Fruit fly (Drosophila melanogaster) whole organism, embryonic: Measurements from ENCODE around the gene toe.

Experiments used
- Awh ChIP-seq: fragments of 200-800 bp; sonication (Bioruptor generic); IDR thresholded peaks from 2 replicates; pipeline ENCODE4, ENCODE4 v1.3.6; 2022; ENCODE audit warnings: missing biosample characterization, missing genetic modification characterization
- Bteb2 ChIP-seq: fragments of 200-800 bp; sonication (Bioruptor generic); optimal IDR thresholded peaks from 2 replicates; lab custom pipeline; 2016; ENCODE audit warnings: missing biosample characterization, missing genetic modification characterization
- CG10209 ChIP-seq: fragments of 200-800 bp; sonication (Bioruptor generic); optimal IDR thresholded peaks from 3 replicates; lab custom pipeline; 2017; ENCODE audit warnings: missing biosample characterization, mild to moderate bottlenecking, missing genetic modification characterization, missing genetic modification reagents
- CG1024 ChIP-seq: fragments of 200-800 bp; sonication (Bioruptor generic); IDR thresholded peaks from 2 replicates; pipeline ENCODE4 v1.3.6; 2022; ENCODE audit warnings: missing biosample characterization, missing genetic modification characterization
- CG10431 ChIP-seq: fragments of 200-800 bp; sonication (Bioruptor generic); optimal IDR thresholded peaks from 3 replicates; lab custom pipeline; 2018; ENCODE audit warnings: missing biosample characterization, mild to moderate bottlenecking, missing genetic modification characterization
- CG14050 ChIP-seq: fragments of 200-800 bp; sonication (Bioruptor generic); IDR thresholded peaks from 3 replicates; pipeline ENCODE4 v1.3.6; 2022; ENCODE audit warnings: missing biosample characterization, missing genetic modification characterization
- CG15479 ChIP-seq: fragments of 200-800 bp; sonication (Bioruptor generic); optimal IDR thresholded peaks from 3 replicates; lab custom pipeline; 2019; ENCODE audit warnings: missing biosample characterization, mild to moderate bottlenecking, missing genetic modification characterization, moderate library complexity
- CG16863 ChIP-seq: fragments of 200-800 bp; sonication (Bioruptor generic); optimal IDR thresholded peaks from 3 replicates; lab custom pipeline; 2016; ENCODE audit warnings: missing biosample characterization, missing genetic modification characterization
- CG17385 ChIP-seq: fragments of 200-800 bp; sonication (Bioruptor generic); optimal IDR thresholded peaks from 3 replicates; lab custom pipeline; 2018; ENCODE audit warnings: missing biosample characterization, mild to moderate bottlenecking, missing genetic modification characterization
- CG17802 ChIP-seq: fragments of 200-800 bp; sonication (Bioruptor generic); optimal IDR thresholded peaks from 2 replicates; lab custom pipeline; 2018; ENCODE audit warnings: missing biosample characterization, mild to moderate bottlenecking, missing genetic modification characterization, moderate library complexity
- CG18764 ChIP-seq: fragments of 200-800 bp; sonication (Bioruptor generic); optimal IDR thresholded peaks from 3 replicates; lab custom pipeline; 2016; ENCODE audit warnings: missing biosample characterization, missing genetic modification characterization
- CG4820 ChIP-seq: fragments of 200-800 bp; sonication (Bioruptor generic); optimal IDR thresholded peaks from 3 replicates; lab custom pipeline; 2016; ENCODE audit warnings: missing biosample characterization, missing genetic modification characterization
- Dad ChIP-seq: fragments of 200-800 bp; sonication (Bioruptor generic); optimal IDR thresholded peaks from 3 replicates; lab custom pipeline; 2016; ENCODE audit warnings: missing biosample characterization, missing genetic modification characterization
- Dfd ChIP-seq, 2 experiments: fragments of >200 bp; optimal IDR thresholded peaks; 2 replicates each; lab custom pipeline; 2017; ENCODE audit warnings: missing biosample characterization in 2 of 2, missing genetic modification characterization in 2 of 2
- Dref ChIP-seq: fragments of 200-800 bp; sonication (Bioruptor generic); IDR thresholded peaks from 2 replicates; pipeline ENCODE4 v1.3.6; 2022; ENCODE audit warnings: missing biosample characterization, missing genetic modification characterization
- Ets97D ChIP-seq: fragments of 200-800 bp; sonication (Bioruptor generic); optimal IDR thresholded peaks from 3 replicates; lab custom pipeline; 2016; ENCODE audit warnings: missing biosample characterization, missing genetic modification characterization
- Gsc ChIP-seq: fragments of 200-800 bp; sonication (Bioruptor generic); IDR thresholded peaks from 2 replicates; pipeline ENCODE4 v1.3.6; 2022; ENCODE audit warnings: missing biosample characterization, missing genetic modification characterization
- Hr51 ChIP-seq, 2 experiments: fragments of 200-800 bp; sonication (Bioruptor generic); optimal IDR thresholded peaks; 2 replicates in 1 of 2; 3 replicates in 1 of 2; lab custom pipeline; 2016 to 2018; ENCODE audit warnings: missing biosample characterization in 2 of 2, missing genetic modification characterization in 2 of 2, mild to moderate bottlenecking in 1 of 2, moderate library complexity in 1 of 2
- Nf-YA ChIP-seq: fragments of 200-800 bp; sonication (Bioruptor generic); IDR thresholded peaks from 2 replicates; pipeline ENCODE4 v1.3.6; 2022; ENCODE audit warnings: missing biosample characterization, missing genetic modification characterization
- Oaz ChIP-seq: fragments of 200-800 bp; sonication (Bioruptor generic); IDR thresholded peaks from 2 replicates; pipeline ENCODE4 v1.3.6; 2022; ENCODE audit warnings: missing biosample characterization, missing genetic modification characterization
- Oli ChIP-seq: fragments of 200-800 bp; sonication (Bioruptor generic); optimal IDR thresholded peaks from 2 replicates; lab custom pipeline; 2018; ENCODE audit warnings: missing biosample characterization, mild to moderate bottlenecking, missing genetic modification characterization, moderate library complexity
- PHDP ChIP-seq: fragments of 200-800 bp; sonication (Bioruptor generic); optimal IDR thresholded peaks from 3 replicates; lab custom pipeline; 2018; ENCODE audit warnings: missing biosample characterization, mild to moderate bottlenecking, missing genetic modification characterization, moderate library complexity
- Ptx1 ChIP-seq: fragments of 200-800 bp; sonication (Bioruptor generic); IDR thresholded peaks from 2 replicates; pipeline ENCODE4 v1.3.6; 2022; ENCODE audit warnings: missing biosample characterization, missing genetic modification characterization
- Ravus ChIP-seq: fragments of 200-800 bp; sonication (Bioruptor generic); IDR thresholded peaks from 2 replicates; pipeline ENCODE4 v1.3.6; 2022; ENCODE audit warnings: missing biosample characterization, missing genetic modification characterization
- ab ChIP-seq: fragments of 200-800 bp; sonication (Bioruptor generic); optimal IDR thresholded peaks from 2 replicates; lab custom pipeline; 2016; ENCODE audit warnings: missing biosample characterization, missing genetic modification characterization
- amos ChIP-seq: fragments of 200-800 bp; sonication (Bioruptor generic); IDR thresholded peaks from 2 replicates; pipeline ENCODE4 v1.3.6; 2022; ENCODE audit warnings: missing biosample characterization, missing genetic modification characterization; ENCODE audit not compliant: partially characterized antibody
- aop ChIP-seq: fragments of 200-800 bp; sonication (Bioruptor generic); IDR thresholded peaks from 2 replicates; pipeline ENCODE4 v1.3.6; 2022; ENCODE audit warnings: missing biosample characterization, missing genetic modification characterization
- bigmax ChIP-seq: fragments of 200-800 bp; sonication (Bioruptor generic); optimal IDR thresholded peaks from 2 replicates; lab custom pipeline; 2018; ENCODE audit warnings: missing biosample characterization, mild to moderate bottlenecking, missing genetic modification characterization
- chinmo ChIP-seq: fragments of 200-800 bp; sonication (Bioruptor generic); IDR thresholded peaks from 4 replicates; pipeline ENCODE4 v1.3.6; 2022; ENCODE audit warnings: missing biosample characterization, missing genetic modification characterization; ENCODE audit not compliant: partially characterized antibody
- crp ChIP-seq, 2 experiments: fragments of 200-800 bp; sonication (Bioruptor generic); optimal IDR thresholded peaks; 2 replicates in 1 of 2; 3 replicates in 1 of 2; lab custom pipeline; 2017; ENCODE audit warnings: missing biosample characterization in 2 of 2, missing genetic modification characterization in 2 of 2, mild to moderate bottlenecking in 1 of 2, moderate library complexity in 1 of 2
- dmrt99B ChIP-seq: fragments of 200-800 bp; sonication (Bioruptor generic); optimal IDR thresholded peaks from 2 replicates; lab custom pipeline; 2018; ENCODE audit warnings: missing biosample characterization, mild to moderate bottlenecking, missing genetic modification characterization, moderate library complexity
- dysf ChIP-seq: fragments of 200-800 bp; sonication (Bioruptor generic); IDR thresholded peaks from 3 replicates; pipeline ENCODE4 v1.3.6; 2022; ENCODE audit warnings: missing biosample characterization, missing genetic modification characterization
- emc ChIP-seq: fragments of 200-800 bp; sonication (Bioruptor generic); optimal IDR thresholded peaks from 2 replicates; lab custom pipeline; 2016; ENCODE audit warnings: missing biosample characterization, missing genetic modification characterization
- en ChIP-seq: fragments of 200-800 bp; sonication (Bioruptor generic); optimal IDR thresholded peaks from 2 replicates; lab custom pipeline; 2016; ENCODE audit warnings: missing biosample characterization, missing genetic modification characterization
- eyg ChIP-seq: fragments of 200-800 bp; sonication (Bioruptor generic); optimal IDR thresholded peaks from 3 replicates; lab custom pipeline; 2016; ENCODE audit warnings: missing biosample characterization, missing genetic modification characterization
- fd64A ChIP-seq: fragments of 200-800 bp; sonication (Bioruptor generic); optimal IDR thresholded peaks from 3 replicates; lab custom pipeline; 2018; ENCODE audit warnings: missing biosample characterization, mild to moderate bottlenecking, missing genetic modification characterization
- gem ChIP-seq: fragments of 200-800 bp; sonication (Bioruptor generic); optimal IDR thresholded peaks from 2 replicates; lab custom pipeline; 2019; ENCODE audit warnings: missing biosample characterization, mild to moderate bottlenecking, missing genetic modification characterization, moderate library complexity
- gro ChIP-seq: fragments of 200-800 bp; sonication (Bioruptor generic); optimal IDR thresholded peaks from 2 replicates; lab custom pipeline; 2016; ENCODE audit warnings: missing biosample characterization, missing genetic modification characterization
- hbn ChIP-seq: fragments of 200-800 bp; sonication (Bioruptor generic); IDR thresholded peaks from 2 replicates; pipeline ENCODE4 v1.3.6; 2022; ENCODE audit warnings: missing biosample characterization, missing genetic modification characterization; ENCODE audit not compliant: partially characterized antibody
- nerfin-2 ChIP-seq: fragments of 200-800 bp; sonication (Bioruptor generic); IDR thresholded peaks from 2 replicates; pipeline ENCODE4 v1.3.6; 2022; ENCODE audit warnings: missing biosample characterization, missing genetic modification characterization; ENCODE audit not compliant: partially characterized antibody
- pan ChIP-seq, 4 experiments: fragments of >200 bp in 3 of 4; fragments of 200-800 bp in 1 of 4; sonication (Bioruptor generic) in 1 of 4; optimal IDR thresholded peaks in 3 of 4; IDR thresholded peaks in 1 of 4; 2 replicates each; pipeline versions ENCODE4 v1.3.6 to Lab custom; 2017 to 2022; ENCODE audit warnings: missing biosample characterization in 2 of 4, missing genetic modification characterization in 2 of 4, mixed read lengths in 1 of 4
- pfk ChIP-seq: fragments of 200-800 bp; sonication (Bioruptor generic); optimal IDR thresholded peaks from 2 replicates; lab custom pipeline; 2018; ENCODE audit warnings: missing biosample characterization, mild to moderate bottlenecking, missing genetic modification characterization, moderate library complexity
- phol ChIP-seq: fragments of 200-800 bp; sonication (Bioruptor generic); optimal IDR thresholded peaks from 3 replicates; lab custom pipeline; 2018; ENCODE audit warnings: missing biosample characterization, mild to moderate bottlenecking, missing genetic modification characterization, moderate library complexity
- sens ChIP-seq: fragments of 200-800 bp; sonication (Bioruptor generic); peaks from one replicate; lab custom pipeline; 2016; ENCODE audit warnings: missing biosample characterization, missing genetic modification characterization
- sens-2 ChIP-seq: fragments of 200-800 bp; sonication (Bioruptor generic); IDR thresholded peaks from 2 replicates; pipeline ENCODE4 v1.3.6; 2022; ENCODE audit warnings: missing biosample characterization, missing genetic modification characterization
- slbo ChIP-seq: fragments of 200-800 bp; sonication (Bioruptor generic); IDR thresholded peaks from 2 replicates; pipeline ENCODE4 v1.3.6; 2022; ENCODE audit warnings: missing biosample characterization, missing genetic modification characterization
- sug ChIP-seq: fragments of 200-800 bp; optimal IDR thresholded peaks from 2 replicates; lab custom pipeline; 2019; ENCODE audit warnings: missing biosample characterization, mild to moderate bottlenecking, missing genetic modification characterization, moderate library complexity
- trh ChIP-seq: fragments of 200-800 bp; sonication (Bioruptor generic); optimal IDR thresholded peaks from 2 replicates; lab custom pipeline; 2016; ENCODE audit warnings: missing biosample characterization, missing genetic modification characterization
- wek ChIP-seq: fragments of 200-800 bp; sonication (Bioruptor generic); optimal IDR thresholded peaks from 3 replicates; lab custom pipeline; 2018; ENCODE audit warnings: missing biosample characterization, mild to moderate bottlenecking, missing genetic modification characterization, moderate library complexity

The toe gene

dm6 chr3L:12468016-12468415 lies 35.5 kb upstream of the toe start, which contains the start of gene eyg (continued):
- TF ChIP-seq Awh (GFP tag; lab: Robert Waterston, UW) (0 out of 2 replicates have a peak, but pooled peaks have one; percentile 28), crp (GFP tag; optimal IDR thresholded peaks at IDR 0.05; lab: Kevin White, UChicago) (no peak), sug (tag; lab: Kevin White, UChicago) (peak; percentile 49), eyg (GFP tag; lab: Kevin White, UChicago) (peak; percentile 59), bigmax (GFP tag; lab: Kevin White, UChicago) (no peak), nerfin-2 (GFP tag; lab: Robert Waterston, UW) (0 out of 2 replicates have a peak, but pooled peaks have one; percentile 45), Ravus (no peak), pan (optimal IDR thresholded peaks at IDR 0.05; lab: Kevin White, UChicago) (no peak), pan (GFP tag; optimal IDR thresholded peaks at IDR 0.05 in 1 of 2, IDR thresholded peaks at IDR 0.05 in 1 of 2) (peak in 1 of 2 experiments; percentile 39), Oli (no peak), CG10209 (GFP tag; lab: Kevin White, UChicago) (peak; percentile 40), PHDP (peak; percentile 41), Gsc (GFP tag; lab: Robert Waterston, UW) (no peak), trh (GFP tag; lab: Kevin White, UChicago) (peak; percentile 27), chinmo (GFP tag; lab: Robert Waterston, UW) (peak; percentile 94), Ets97D (GFP tag; lab: Kevin White, UChicago) (peak; percentile 12), dysf (GFP tag; lab: Robert Waterston, UW) (0 out of 3 replicates have a peak, but pooled peaks have one; percentile 34), CG1024 (GFP tag; lab: Robert Waterston, UW) (0 out of 2 replicates have a peak, but pooled peaks have one; percentile 12), sens (GFP tag; lab: Kevin White, UChicago) (peak; percentile 76), Bteb2 (GFP tag; lab: Kevin White, UChicago) (peak; percentile 45), phol (peak; percentile 79), CG15479 (GFP tag; lab: Kevin White, UChicago) (peak; percentile 18), hbn (GFP tag; lab: Robert Waterston, UW) (no peak), Ptx1 (no peak), dmrt99B (tag; lab: Kevin White, UChicago) (no peak), sens-2 (GFP tag; lab: Robert Waterston, UW) (no peak), CG4820 (no peak), CG17802 (tag; lab: Kevin White, UChicago) (no peak), Dad (GFP tag; lab: Kevin White, UChicago) (peak; percentile 35), CG10431 (GFP tag; lab: Kevin White, UChicago) (no peak), pfk (GFP tag; lab: Kevin White, UChicago) (peak; percentile 43), Nf-YA (GFP tag; lab: Robert Waterston, UW) (peak; percentile 98), en (GFP tag; lab: Kevin White, UChicago) (no peak), gro (GFP tag; lab: Kevin White, UChicago) (peak; percentile 54), Dref (no peak), CG17385 (GFP tag; lab: Kevin White, UChicago) (peak; percentile 100), aop (peak; percentile 36; the same call in 1 of the 2 replicates), CG16863 (peak; percentile 15), gem (tag; lab: Kevin White, UChicago) (no peak), CG14050 (GFP tag; lab: Robert Waterston, UW) (peak; percentile 41; the same call in 2 of the 3 replicates), Hr51 (GFP tag; optimal IDR thresholded peaks at IDR 0.05; lab: Kevin White, UChicago) (peak in 1 of 2 experiments; percentile 30), amos (GFP tag; lab: Robert Waterston, UW) (peak; percentile 65; the same call in 1 of the 2 replicates), wek (GFP tag; lab: Kevin White, UChicago) (peak; percentile 56), Dfd (GFP tag; optimal IDR thresholded peaks at IDR 0.05; lab: Kevin White, UChicago) (no peak), fd64A (GFP tag; lab: Kevin White, UChicago) (peak; percentile 6), emc (GFP tag; lab: Kevin White, UChicago) (no peak), slbo (0 out of 2 replicates have a peak, but pooled peaks have one; percentile 20), ab (GFP tag; lab: Kevin White, UChicago) (peak; percentile 57), CG18764 (no peak), Oaz (GFP tag; lab: Robert Waterston, UW) (no peak)
